Worm (Caenorhabditis elegans): ENCODE results near the gene F58G6.3.

ce11 chrIV:9607945-9608344 is 45.4 kb upstream of the F58G6.3 start:
- TF ChIP-seq hmbx-1 (tag; optimal IDR thresholded peaks at IDR 0.05) (no peak), ama-1 (optimal IDR thresholded peaks at IDR 0.05) (no peak), pes-1 (GFP tag; IDR thresholded peaks at IDR 0.05) (no peak), ceh-13 (GFP tag; optimal IDR thresholded peaks at IDR 0.05) (no peak), B0310.2 (tag; optimal IDR thresholded peaks at IDR 0.05) (no peak), aly-1 (tag; optimal IDR thresholded peaks at IDR 0.05) (no peak), tbx-11 (GFP tag; IDR thresholded peaks at IDR 0.05) (no peak), tra-4 (tag; optimal IDR thresholded peaks at IDR 0.05) (no peak), scrt-1 (GFP tag; IDR thresholded peaks at IDR 0.05) (no peak), sea-1 (GFP tag; conservative IDR thresholded peaks at IDR 0.05) (no peak), F13C5.2 (tag; optimal IDR thresholded peaks at IDR 0.05) (no peak), hmg-4 (GFP tag; optimal IDR thresholded peaks at IDR 0.05) (no peak), flt-1 (GFP tag; IDR thresholded peaks at IDR 0.05) (no peak), tbx-37 (GFP tag; conservative IDR thresholded peaks at IDR 0.05) (no peak)

Measured in whole organism, early embryonic.